Worm (Caenorhabditis elegans): Measurements from ENCODE around the gene Y73F8A.12.
"Not testable (repeated sequence)": the region's sequence is repeated elsewhere in the genome, so short reads cannot be mapped to it uniquely, and the experiment has no call there.

Gene Y73F8A.12

DNA sequence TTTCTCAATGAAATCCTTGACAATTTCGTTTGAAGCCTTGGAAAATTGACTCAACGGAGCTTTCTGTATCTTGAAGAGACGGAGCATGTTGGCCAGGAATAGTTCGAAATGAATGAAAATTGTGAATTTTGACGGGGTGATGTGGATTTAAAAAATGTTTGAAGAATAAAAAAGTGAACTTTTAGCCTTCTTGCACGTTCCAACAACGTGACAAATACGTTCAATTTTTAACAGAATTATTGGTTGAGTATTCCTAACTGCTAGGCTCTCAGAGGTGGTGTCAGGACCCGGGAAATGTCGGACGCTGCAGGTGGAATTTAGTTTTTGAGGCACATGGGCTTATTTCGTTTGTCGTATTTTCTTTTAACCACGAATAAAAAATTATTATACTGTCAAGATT lies at the start of gene Y73F8A.12:
Gene Y73F8A.12 (minus strand): TSS at position 101 of the 400 bp plus-strand sequence.
- TF ChIP-seq ref-1 (GFP tag; conservative IDR thresholded peaks at IDR 0.05); cog-1 (tag; optimal IDR thresholded peaks at IDR 0.05); klf-2 (GFP tag; conservative IDR thresholded peaks at IDR 0.05): not testable (repeated sequence)

DNA sequence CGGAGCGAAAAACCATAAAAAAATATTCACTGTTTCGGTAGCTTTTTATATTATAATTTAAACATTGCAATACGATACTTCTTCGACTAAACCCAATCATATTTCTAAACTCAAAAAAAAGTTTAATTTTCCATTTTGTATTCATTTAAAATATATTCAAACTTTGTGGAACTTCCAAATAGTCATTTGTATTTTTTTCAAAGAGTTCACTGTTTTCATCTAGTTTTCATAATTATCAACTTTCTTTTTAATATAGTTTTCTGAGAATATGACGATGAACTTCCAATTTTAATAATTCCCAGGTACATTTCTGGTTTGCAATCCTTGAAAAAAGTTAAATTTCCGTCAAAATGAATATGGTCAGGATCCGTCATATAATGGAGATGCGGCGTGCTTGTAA lies 49.8 kb upstream of the Y73F8A.12 start, which contains the start of gene cpna-4:
Gene cpna-4 (plus strand): TSS at position 301 of the 400 bp plus-strand sequence.
- TF ChIP-seq med-1 (GFP tag; optimal IDR thresholded peaks at IDR 0.05; ENCODE audit: insufficient read depth), result no peak
- TF ChIP-seq klf-2 (GFP tag; conservative IDR thresholded peaks at IDR 0.05), result no peak
- TF ChIP-seq ztf-29 (GFP tag; IDR thresholded peaks at IDR 0.05), result no peak
- no peak for TF ChIP-seq T22C8.4 (GFP tag; IDR thresholded peaks at IDR 0.05)
- no peak for TF ChIP-seq ref-1 (GFP tag; conservative IDR thresholded peaks at IDR 0.05)
- no peak for TF ChIP-seq ztf-23 (GFP tag; IDR thresholded peaks at IDR 0.05)
- TF ChIP-seq flt-1 (GFP tag; IDR thresholded peaks at IDR 0.05), result no peak
- TF ChIP-seq cog-1 (tag; optimal IDR thresholded peaks at IDR 0.05), result no peak
- TF ChIP-seq tab-1 (GFP tag; IDR thresholded peaks at IDR 0.05), result no peak

DNA sequence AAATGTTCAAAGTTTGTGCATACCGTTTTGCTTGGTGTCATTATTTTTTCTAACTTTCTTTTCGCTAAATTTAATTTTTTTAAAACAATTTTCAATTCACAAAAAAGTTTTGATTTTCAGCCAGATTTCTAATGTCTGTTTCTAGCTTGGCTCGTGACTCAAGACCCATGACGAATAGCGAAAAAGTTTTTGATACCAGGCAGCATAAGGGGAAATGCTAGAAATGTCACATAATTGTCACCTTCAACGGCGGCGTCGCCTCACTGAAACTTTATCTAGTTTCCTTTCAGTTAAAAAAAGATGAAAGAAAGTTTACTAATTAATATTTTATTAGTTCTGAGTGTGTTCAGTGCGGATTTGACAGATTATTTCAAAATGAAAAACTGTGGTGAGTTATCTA lies 25.3 kb upstream of the Y73F8A.12 start, which contains the start of gene irld-59:
Gene irld-59 (plus strand): TSS at position 301 of the 400 bp plus-strand sequence.
- TF ChIP-seq cog-1 (tag; optimal IDR thresholded peaks at IDR 0.05), result no peak
- TF ChIP-seq klf-2 (GFP tag; conservative IDR thresholded peaks at IDR 0.05), result no peak
- TF ChIP-seq flt-1 (GFP tag; IDR thresholded peaks at IDR 0.05), result no peak
- TF ChIP-seq med-1 (GFP tag; optimal IDR thresholded peaks at IDR 0.05; ENCODE audit: insufficient read depth), result no peak
- no peak for TF ChIP-seq T22C8.4 (GFP tag; IDR thresholded peaks at IDR 0.05)
- no peak for TF ChIP-seq ztf-23 (GFP tag; IDR thresholded peaks at IDR 0.05)
- no peak for TF ChIP-seq ztf-29 (GFP tag; IDR thresholded peaks at IDR 0.05)
- TF ChIP-seq tab-1 (GFP tag; IDR thresholded peaks at IDR 0.05), result no peak
- TF ChIP-seq ref-1 (GFP tag; conservative IDR thresholded peaks at IDR 0.05), result no peak

DNA sequence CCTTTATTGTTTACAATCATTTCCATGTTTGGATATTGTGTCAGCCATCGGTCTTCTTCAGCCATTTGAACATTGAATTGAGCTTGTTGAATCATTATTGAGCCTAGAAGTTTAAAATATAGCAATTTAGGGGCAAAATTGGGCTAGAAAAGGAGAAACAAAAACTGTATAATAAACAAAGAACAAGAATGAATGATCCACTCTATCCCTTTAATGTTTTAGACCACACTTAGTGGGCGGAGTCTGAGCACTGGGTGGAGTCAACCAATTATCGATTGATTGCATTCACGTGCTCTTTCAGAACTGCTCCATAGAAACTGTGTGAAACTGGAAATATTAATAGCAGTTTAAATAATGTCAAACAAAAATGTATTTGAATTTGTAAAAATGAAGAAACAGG lies 16.6 kb upstream of the Y73F8A.12 start, which contains the start of gene tbx-40:
Gene tbx-40 (minus strand): TSS at position 101 of the 400 bp plus-strand sequence.
- no peak for TF ChIP-seq klf-2 (GFP tag; conservative IDR thresholded peaks at IDR 0.05)
- no peak for TF ChIP-seq tab-1 (GFP tag; IDR thresholded peaks at IDR 0.05)
- TF ChIP-seq flt-1 (GFP tag; IDR thresholded peaks at IDR 0.05), result no peak
- TF ChIP-seq ztf-23 (GFP tag; IDR thresholded peaks at IDR 0.05), result no peak
- TF ChIP-seq med-1 (GFP tag; optimal IDR thresholded peaks at IDR 0.05; ENCODE audit: insufficient read depth), result no peak
- TF ChIP-seq ref-1 (GFP tag; conservative IDR thresholded peaks at IDR 0.05), result no peak
- TF ChIP-seq ztf-29 (GFP tag; IDR thresholded peaks at IDR 0.05), result no peak
- no peak for TF ChIP-seq T22C8.4 (GFP tag; IDR thresholded peaks at IDR 0.05)
- TF ChIP-seq cog-1 (tag; optimal IDR thresholded peaks at IDR 0.05), result no peak

DNA sequence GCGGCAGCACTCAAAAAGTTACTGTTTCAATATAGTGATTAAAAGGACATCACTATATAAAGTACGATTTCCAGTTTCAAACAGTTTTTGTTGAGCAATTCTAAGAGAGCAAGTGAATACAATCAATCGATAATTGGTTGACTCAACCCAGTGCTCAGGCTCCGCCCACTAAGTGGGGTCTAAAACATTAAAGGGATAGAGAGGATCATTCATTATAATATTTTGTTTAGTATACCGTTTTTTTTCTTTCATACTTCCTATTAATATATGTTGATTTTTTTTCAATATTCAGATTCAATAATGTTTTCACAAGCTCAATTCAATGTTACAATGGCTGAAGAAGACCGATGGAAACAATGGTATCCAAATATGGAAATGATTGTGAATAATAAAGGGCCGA lies 12.1 kb upstream of the Y73F8A.12 start, which contains the start of gene tbx-39:
Gene tbx-39 (plus strand): TSS at position 301 of the 400 bp plus-strand sequence.
- TF ChIP-seq tab-1 (GFP tag; IDR thresholded peaks at IDR 0.05), result no peak
- no peak for TF ChIP-seq ref-1 (GFP tag; conservative IDR thresholded peaks at IDR 0.05)
- TF ChIP-seq ztf-23 (GFP tag; IDR thresholded peaks at IDR 0.05), result no peak

DNA sequence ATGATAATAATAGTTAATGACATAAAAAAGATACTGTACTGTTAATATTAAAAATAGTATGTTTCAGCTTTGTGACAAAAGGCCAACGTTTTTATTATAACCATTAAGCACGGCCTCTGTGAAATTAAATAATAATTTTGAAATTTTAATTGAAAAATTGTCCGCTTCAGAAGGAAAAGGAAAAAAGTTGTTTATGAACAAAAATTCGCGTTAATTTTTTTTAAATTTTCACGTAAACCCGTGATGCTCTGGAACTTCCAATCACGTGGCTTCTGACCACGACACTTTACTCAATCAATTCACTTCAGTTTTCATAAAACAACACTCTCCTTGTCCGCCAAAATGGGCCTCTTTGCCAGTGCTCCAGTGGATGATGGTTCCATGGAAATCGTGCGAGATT lies 9.8 kb upstream of the Y73F8A.12 start, which contains the start of gene Y73F8A.15:
Gene Y73F8A.15 (plus strand): TSS at position 301 of the 400 bp plus-strand sequence.
- TF ChIP-seq T22C8.4 (GFP tag; IDR thresholded peaks at IDR 0.05) (no peak), ztf-23 (GFP tag; IDR thresholded peaks at IDR 0.05) (no peak), tab-1 (GFP tag; IDR thresholded peaks at IDR 0.05) (no peak)

DNA sequence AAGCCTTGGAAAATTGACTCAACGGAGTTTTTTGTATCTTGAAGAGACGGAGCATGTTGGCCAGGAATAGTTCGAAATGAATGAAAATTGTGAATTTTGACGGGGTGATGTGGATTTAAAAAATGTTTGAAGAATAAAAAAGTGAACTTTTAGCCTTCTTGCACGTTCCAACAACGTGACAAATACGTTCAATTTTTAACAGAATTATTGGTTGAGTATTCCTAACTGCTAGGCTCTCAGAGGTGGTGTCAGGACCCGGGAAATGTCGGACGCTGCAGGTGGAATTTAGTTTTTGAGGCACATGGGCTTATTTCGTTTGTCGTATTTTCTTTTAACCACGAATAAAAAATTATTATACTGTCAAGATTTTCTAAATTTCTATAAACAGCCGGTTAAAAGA lies 7.5 kb upstream of the Y73F8A.12 start, which contains the start of gene Y73F8A.14:
Gene Y73F8A.14 (minus strand): TSS at position 101 of the 400 bp plus-strand sequence.
- TF ChIP-seq tab-1, ztf-23, ztf-29 (GFP tag; IDR thresholded peaks at IDR 0.05): not testable (repeated sequence)

DNA sequence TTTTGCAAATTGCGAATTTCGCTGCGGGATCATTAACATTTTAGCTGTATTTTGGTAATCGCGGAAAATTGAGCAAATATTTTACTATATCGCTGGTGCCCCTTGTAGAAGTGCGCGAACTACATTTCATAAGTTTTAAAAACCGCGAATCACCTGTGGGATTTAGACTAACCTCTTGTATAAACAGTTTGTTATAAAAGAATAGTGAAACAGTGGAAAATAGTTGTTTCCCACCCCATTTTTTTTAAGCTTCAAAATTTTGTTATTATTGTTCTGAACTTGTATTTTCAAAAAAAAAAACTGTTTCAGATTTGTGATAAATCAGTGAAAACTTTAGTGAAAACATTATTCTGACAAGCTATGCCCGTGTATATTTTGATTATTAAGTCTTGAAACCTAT lies 4.0 kb upstream of the Y73F8A.12 start:
- TF ChIP-seq T22C8.4 (GFP tag; IDR thresholded peaks at IDR 0.05) (no peak), cog-1 (tag; optimal IDR thresholded peaks at IDR 0.05) (no peak), med-1 (GFP tag; optimal IDR thresholded peaks at IDR 0.05; ENCODE audit: insufficient read depth) (no peak), ztf-29 (GFP tag; IDR thresholded peaks at IDR 0.05) (no peak), ztf-23 (GFP tag; IDR thresholded peaks at IDR 0.05) (no peak)

DNA sequence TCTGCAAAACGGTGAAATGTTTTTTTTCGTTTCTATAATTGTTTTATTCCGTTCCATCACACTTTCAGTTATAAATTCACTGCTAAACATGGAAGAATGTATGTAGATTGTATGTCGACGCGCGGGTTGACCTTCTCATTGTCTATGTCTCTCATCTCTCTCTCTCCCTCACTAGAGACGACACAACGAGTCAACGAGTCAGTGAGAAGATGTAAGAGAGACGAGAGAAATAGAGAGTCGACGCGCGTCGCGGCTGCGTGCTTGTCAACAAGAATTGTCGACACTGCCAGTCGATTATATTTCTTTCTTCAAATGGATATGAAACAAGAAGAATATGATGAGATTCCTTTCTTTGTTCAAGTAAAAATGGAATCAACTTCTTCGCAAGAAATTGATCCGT lies 518 bp upstream of the Y73F8A.12 start, which contains the start of gene Y73F8A.13:
Gene Y73F8A.13 (plus strand): TSS at position 240 of the 400 bp plus-strand sequence.
- TF ChIP-seq med-1 (GFP tag; optimal IDR thresholded peaks at IDR 0.05; ENCODE audit: insufficient read depth) (no peak), klf-2 (GFP tag; conservative IDR thresholded peaks at IDR 0.05) (no peak), ztf-23 (GFP tag; IDR thresholded peaks at IDR 0.05) (no peak), tab-1 (GFP tag; IDR thresholded peaks at IDR 0.05) (no peak), T22C8.4 (GFP tag; IDR thresholded peaks at IDR 0.05) (no peak), ztf-29 (GFP tag; IDR thresholded peaks at IDR 0.05) (no peak), cog-1 (tag; optimal IDR thresholded peaks at IDR 0.05) (no peak), ref-1 (GFP tag; conservative IDR thresholded peaks at IDR 0.05) (no peak), flt-1 (GFP tag; IDR thresholded peaks at IDR 0.05) (no peak)

DNA sequence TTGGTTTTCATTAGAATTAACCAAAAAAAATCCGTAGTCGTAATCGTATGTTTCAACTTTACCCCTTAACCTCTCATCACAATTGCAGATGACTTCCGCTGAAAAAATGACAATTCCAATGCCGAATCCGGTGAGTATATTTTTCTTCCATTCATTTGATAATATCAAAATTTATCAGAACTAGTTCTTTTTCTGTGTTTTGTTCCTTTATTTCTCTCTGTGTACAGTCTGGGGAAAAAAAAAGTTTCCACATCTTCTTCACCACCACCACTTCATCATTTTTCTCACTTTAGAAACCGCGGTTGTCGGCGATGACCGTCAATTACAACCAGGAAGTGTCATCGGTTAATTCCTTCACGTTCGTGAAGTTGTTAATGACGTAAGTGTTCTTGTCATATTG lies 9.3 kb downstream of the Y73F8A.12 start, which contains the start of gene best-21:
Gene best-21 (plus strand): TSS at position 301 of the 400 bp plus-strand sequence.
- TF ChIP-seq med-1 (GFP tag; optimal IDR thresholded peaks at IDR 0.05; ENCODE audit: insufficient read depth), result no peak
- TF ChIP-seq T22C8.4 (GFP tag; IDR thresholded peaks at IDR 0.05), result no peak
- TF ChIP-seq flt-1 (GFP tag; IDR thresholded peaks at IDR 0.05), result no peak
- no peak for TF ChIP-seq ref-1 (GFP tag; conservative IDR thresholded peaks at IDR 0.05)
- no peak for TF ChIP-seq ztf-23 (GFP tag; IDR thresholded peaks at IDR 0.05)
- TF ChIP-seq cog-1 (tag; optimal IDR thresholded peaks at IDR 0.05), result no peak
- TF ChIP-seq klf-2 (GFP tag; conservative IDR thresholded peaks at IDR 0.05), result no peak
- TF ChIP-seq tab-1 (GFP tag; IDR thresholded peaks at IDR 0.05), result no peak
- TF ChIP-seq ztf-29 (GFP tag; IDR thresholded peaks at IDR 0.05), result no peak

All from whole organism, midembryonic.